Worm (Caenorhabditis elegans) whole organism, L4 larva: ENCODE data around the gene Y5F2A.4.

Source experiments
- R02D3.7 ChIP-seq: fragments of 150-350 bp; sonication (generic microtip); optimal IDR thresholded peaks from 3 replicates; lab custom pipeline; 2014; ENCODE audit warnings: missing biosample characterization, missing genetic modification characterization
- aly-2 ChIP-seq: sonication (generic microtip); optimal IDR thresholded peaks from 2 replicates; lab custom pipeline; 2018; ENCODE audit warnings: missing biosample characterization, missing genetic modification characterization
- lin-15B ChIP-seq: fragments of 150-350 bp; sonication (generic microtip); optimal IDR thresholded peaks from 3 replicates; lab custom pipeline; 2014; ENCODE audit warnings: missing biosample characterization, missing genetic modification characterization
- php-3 ChIP-seq: fragments of 200-800 bp; sonication (Bioruptor generic); IDR thresholded peaks from 2 replicates; pipeline ENCODE4 v1.3.6; 2022; ENCODE audit warnings: missing genetic modification reagents, missing genetic modification characterization, missing compliant biosample characterization

ce11 chrIV:11027560-11027959 lies 50.8 kb downstream of the Y5F2A.4 start:
- TF ChIP-seq lin-15B (tag; lab: Kevin White, UChicago) (no peak), aly-2 (tag; lab: Kevin White, UChicago) (no peak), php-3 (GFP tag; lab: Robert Waterston, UW) (0 out of 2 replicates have a peak, but pooled peaks have one; percentile 38), R02D3.7 (tag; lab: Kevin White, UChicago) (no peak)
